Fruit fly (Drosophila melanogaster) whole organism, embryonic: ENCODE results near the gene Srg3.

Experiments
- Aef1 ChIP-seq: fragments of 200-800 bp; sonication (Bioruptor generic); IDR thresholded peaks from 3 replicates; pipeline ENCODE4 v1.3.6; 2022; ENCODE audit warnings: missing biosample characterization, missing genetic modification characterization
- CG10543 ChIP-seq: fragments of 200-800 bp; sonication (Bioruptor generic); optimal IDR thresholded peaks from 3 replicates; lab custom pipeline; 2017; ENCODE audit warnings: missing biosample characterization, mild to moderate bottlenecking, missing genetic modification characterization, moderate library complexity
- CG12659 ChIP-seq: fragments of 200-800 bp; sonication (Bioruptor generic); optimal IDR thresholded peaks from 3 replicates; lab custom pipeline; 2017; ENCODE audit warnings: mild to moderate bottlenecking, missing biosample characterization, missing genetic modification reagents, missing genetic modification characterization
- CG12769 ChIP-seq: fragments of 200-800 bp; sonication (Bioruptor generic); optimal IDR thresholded peaks from 2 replicates; lab custom pipeline; 2019; ENCODE audit warnings: missing biosample characterization, mild to moderate bottlenecking, missing genetic modification characterization, moderate library complexity
- CG14710 ChIP-seq: fragments of 200-800 bp; sonication (Bioruptor generic); optimal IDR thresholded peaks from 3 replicates; lab custom pipeline; 2019; ENCODE audit warnings: missing biosample characterization, mild to moderate bottlenecking, missing genetic modification characterization, moderate library complexity
- CG15514 ChIP-seq: fragments of 200-800 bp; sonication (Bioruptor generic); optimal IDR thresholded peaks from 3 replicates; lab custom pipeline; 2017; ENCODE audit warnings: missing biosample characterization, missing genetic modification characterization, mild to moderate bottlenecking, moderate library complexity, missing genetic modification reagents
- CG16813 ChIP-seq: fragments of 200-800 bp; sonication (Bioruptor generic); IDR thresholded peaks from 3 replicates; pipeline ENCODE4 v1.3.6; 2022; ENCODE audit warnings: missing biosample characterization, missing genetic modification characterization; ENCODE audit not compliant: partially characterized antibody
- CG17186 ChIP-seq: fragments of 200-800 bp; sonication (Bioruptor generic); optimal IDR thresholded peaks from 3 replicates; lab custom pipeline; 2017; ENCODE audit warnings: missing biosample characterization, missing genetic modification reagents, missing genetic modification characterization
- CG18619 ChIP-seq: fragments of 200-800 bp; sonication (Bioruptor generic); optimal IDR thresholded peaks from 3 replicates; lab custom pipeline; 2017; ENCODE audit warnings: missing biosample characterization, mild to moderate bottlenecking, missing genetic modification characterization
- CG18764 ChIP-seq: fragments of 200-800 bp; sonication (Bioruptor generic); optimal IDR thresholded peaks from 3 replicates; lab custom pipeline; 2016; ENCODE audit warnings: missing biosample characterization, missing genetic modification characterization
- CG2116 ChIP-seq: fragments of 200-800 bp; sonication (Bioruptor generic); optimal IDR thresholded peaks from 3 replicates; lab custom pipeline; 2018; ENCODE audit warnings: missing biosample characterization, mild to moderate bottlenecking, missing genetic modification characterization
- CG30403 ChIP-seq: fragments of 200-800 bp; sonication (Bioruptor generic); optimal IDR thresholded peaks from 3 replicates; lab custom pipeline; 2016; ENCODE audit warnings: missing biosample characterization, missing genetic modification characterization
- CG3163 ChIP-seq: fragments of 200-800 bp; sonication (Bioruptor generic); optimal IDR thresholded peaks from 3 replicates; lab custom pipeline; 2016; ENCODE audit warnings: missing biosample characterization, missing genetic modification characterization
- CG32532 ChIP-seq: fragments of 200-800 bp; sonication (Bioruptor generic); IDR thresholded peaks from 2 replicates; pipeline ENCODE4 v1.3.6; 2022; ENCODE audit warnings: missing biosample characterization, missing genetic modification characterization
- CG3281 ChIP-seq: fragments of 200-800 bp; sonication (Bioruptor generic); optimal IDR thresholded peaks from 3 replicates; lab custom pipeline; 2017; ENCODE audit warnings: missing biosample characterization, mild to moderate bottlenecking, missing genetic modification characterization
- CG33213 ChIP-seq: fragments of 200-800 bp; sonication (Bioruptor generic); optimal IDR thresholded peaks from 3 replicates; lab custom pipeline; 2016; ENCODE audit warnings: missing biosample characterization, missing genetic modification characterization
- CG4854 ChIP-seq: fragments of 200-800 bp; sonication (Bioruptor generic); optimal IDR thresholded peaks from 2 replicates; lab custom pipeline; 2016; ENCODE audit warnings: missing biosample characterization, missing genetic modification characterization, inconsistent platforms
- CG7987 ChIP-seq: fragments of 200-800 bp; sonication (Bioruptor generic); optimal IDR thresholded peaks from 2 replicates; lab custom pipeline; 2018; ENCODE audit warnings: missing biosample characterization, mild to moderate bottlenecking, missing genetic modification characterization, moderate library complexity
- CG8944 ChIP-seq: fragments of 200-800 bp; sonication (Bioruptor generic); optimal IDR thresholded peaks from 3 replicates; lab custom pipeline; 2016; ENCODE audit warnings: missing biosample characterization, missing genetic modification characterization
- CG9437 ChIP-seq: fragments of 200-800 bp; sonication (Bioruptor generic); optimal IDR thresholded peaks from 2 replicates; lab custom pipeline; 2018; ENCODE audit warnings: missing biosample characterization, mild to moderate bottlenecking, missing genetic modification characterization
- CG9727 ChIP-seq: fragments of 200-800 bp; sonication (Bioruptor generic); optimal IDR thresholded peaks from 3 replicates; lab custom pipeline; 2017; ENCODE audit warnings: missing biosample characterization, mild to moderate bottlenecking, missing genetic modification characterization
- D19A ChIP-seq: fragments of 200-800 bp; optimal IDR thresholded peaks from 3 replicates; lab custom pipeline; 2019; ENCODE audit warnings: missing biosample characterization, mild to moderate bottlenecking, missing genetic modification characterization, moderate library complexity
- Dref ChIP-seq: fragments of 200-800 bp; sonication (Bioruptor generic); IDR thresholded peaks from 2 replicates; pipeline ENCODE4 v1.3.6; 2022; ENCODE audit warnings: missing biosample characterization, missing genetic modification characterization
- Eip74EF ChIP-seq, 2 experiments: fragments of 200-800 bp in 1 of 2; fragments of >200 bp in 1 of 2; sonication (Bioruptor generic) in 1 of 2; optimal IDR thresholded peaks; 2 replicates each; lab custom pipeline; 2017 to 2019; ENCODE audit warnings: missing biosample characterization in 2 of 2, missing genetic modification characterization in 2 of 2, mild to moderate bottlenecking in 1 of 2, moderate library complexity in 1 of 2
- H2.0 ChIP-seq: fragments of 200-800 bp; sonication (Bioruptor generic); IDR thresholded peaks from 2 replicates; pipeline ENCODE4 v1.3.6; 2022; ENCODE audit warnings: missing biosample characterization, missing genetic modification characterization
- Hsf ChIP-seq: fragments of 200-800 bp; sonication (Bioruptor generic); optimal IDR thresholded peaks from 3 replicates; lab custom pipeline; 2016; ENCODE audit warnings: missing biosample characterization, missing genetic modification characterization
- Opbp ChIP-seq: fragments of 200-800 bp; sonication (Bioruptor generic); IDR thresholded peaks from 3 replicates; pipeline ENCODE4 v1.3.6; 2022; ENCODE audit warnings: missing biosample characterization, missing genetic modification characterization; ENCODE audit not compliant: partially characterized antibody
- Poxn ChIP-seq: fragments of 200-800 bp; sonication (Bioruptor generic); IDR thresholded peaks from 2 replicates; pipeline ENCODE4 v1.3.6; 2022; ENCODE audit warnings: missing biosample characterization, missing genetic modification characterization
- YL-1 ChIP-seq: fragments of 200-800 bp; sonication (Bioruptor generic); optimal IDR thresholded peaks from 3 replicates; lab custom pipeline; 2017; ENCODE audit warnings: missing biosample characterization, mild to moderate bottlenecking, missing genetic modification characterization
- amos ChIP-seq: fragments of 200-800 bp; sonication (Bioruptor generic); IDR thresholded peaks from 2 replicates; pipeline ENCODE4 v1.3.6; 2022; ENCODE audit warnings: missing biosample characterization, missing genetic modification characterization; ENCODE audit not compliant: partially characterized antibody
- bsh ChIP-seq, 2 experiments: fragments of 200-800 bp; sonication (Bioruptor generic); optimal IDR thresholded peaks; 2 replicates each; lab custom pipeline; 2017 to 2018; ENCODE audit warnings: mild to moderate bottlenecking in 2 of 2, missing biosample characterization in 2 of 2, missing genetic modification characterization in 2 of 2, moderate library complexity in 1 of 2
- caup ChIP-seq: fragments of 200-800 bp; sonication (Bioruptor generic); optimal IDR thresholded peaks from 3 replicates; lab custom pipeline; 2017; ENCODE audit warnings: missing biosample characterization, mild to moderate bottlenecking, missing genetic modification characterization, moderate library complexity; ENCODE audit not compliant: severe bottlenecking
- cg ChIP-seq: fragments of 200-800 bp; sonication (Bioruptor generic); optimal IDR thresholded peaks from 3 replicates; lab custom pipeline; 2019; ENCODE audit warnings: missing biosample characterization, mild to moderate bottlenecking, missing genetic modification characterization, moderate library complexity
- dmrt99B ChIP-seq: fragments of 200-800 bp; sonication (Bioruptor generic); optimal IDR thresholded peaks from 2 replicates; lab custom pipeline; 2018; ENCODE audit warnings: missing biosample characterization, mild to moderate bottlenecking, missing genetic modification characterization, moderate library complexity
- ftz-f1 ChIP-seq: fragments of 200-800 bp; sonication (Bioruptor generic); optimal IDR thresholded peaks from 2 replicates; lab custom pipeline; 2016; ENCODE audit warnings: missing biosample characterization, missing genetic modification characterization
- hth ChIP-seq: fragments of >200 bp; optimal IDR thresholded peaks from 2 replicates; lab custom pipeline; 2017; ENCODE audit warnings: inconsistent platforms
- ind ChIP-seq: fragments of 200-800 bp; sonication (Bioruptor generic); optimal IDR thresholded peaks from 3 replicates; lab custom pipeline; 2016; ENCODE audit warnings: missing biosample characterization, missing genetic modification characterization
- jigr1 ChIP-seq: fragments of 200-800 bp; sonication (Bioruptor generic); IDR thresholded peaks from 3 replicates; pipeline ENCODE4 v1.3.6; 2022; ENCODE audit warnings: missing biosample characterization, missing genetic modification characterization
- lola ChIP-seq, 3 experiments: fragments of >200 bp in 2 of 3; fragments of 200-800 bp in 1 of 3; sonication (Bioruptor generic) in 1 of 3; optimal IDR thresholded peaks; 2 replicates each; lab custom pipeline; 2017 to 2019; ENCODE audit warnings: missing biosample characterization in 3 of 3, missing genetic modification characterization in 3 of 3, mild to moderate bottlenecking in 1 of 3, moderate library complexity in 1 of 3
- nmo ChIP-seq: fragments of 200-800 bp; sonication (Bioruptor generic); optimal IDR thresholded peaks from 2 replicates; lab custom pipeline; 2018; ENCODE audit warnings: missing biosample characterization, mild to moderate bottlenecking, missing genetic modification characterization, moderate library complexity
- p53 ChIP-seq: fragments of 200-800 bp; sonication (Bioruptor generic); optimal IDR thresholded peaks from 2 replicates; lab custom pipeline; 2016; ENCODE audit warnings: missing biosample characterization, missing genetic modification characterization
- phol ChIP-seq: fragments of 200-800 bp; sonication (Bioruptor generic); optimal IDR thresholded peaks from 3 replicates; lab custom pipeline; 2018; ENCODE audit warnings: missing biosample characterization, mild to moderate bottlenecking, missing genetic modification characterization, moderate library complexity
- pros ChIP-seq: fragments of 200-800 bp; sonication (Bioruptor generic); optimal IDR thresholded peaks from 3 replicates; lab custom pipeline; 2019; ENCODE audit warnings: missing biosample characterization, mild to moderate bottlenecking, missing genetic modification characterization, moderate library complexity
- ranshi ChIP-seq: fragments of 200-800 bp; sonication (Bioruptor generic); IDR thresholded peaks from 2 replicates; pipeline ENCODE4 v1.3.6; 2022; ENCODE audit warnings: missing biosample characterization, missing genetic modification characterization
- ssp ChIP-seq: fragments of 200-800 bp; sonication (Bioruptor generic); IDR thresholded peaks from 2 replicates; pipeline ENCODE4 v1.3.6; 2022; ENCODE audit warnings: missing biosample characterization, missing genetic modification characterization
- unc-4 ChIP-seq: fragments of 200-800 bp; sonication (Bioruptor generic); IDR thresholded peaks from 2 replicates; pipeline ENCODE4 v1.3.6; 2022; ENCODE audit warnings: missing biosample characterization, missing genetic modification characterization; ENCODE audit not compliant: partially characterized antibody
- vnd ChIP-seq: fragments of 200-800 bp; sonication (Bioruptor generic); IDR thresholded peaks from 3 replicates; pipeline ENCODE4 v1.3.6; 2022; ENCODE audit warnings: missing biosample characterization, missing genetic modification characterization; ENCODE audit not compliant: partially characterized antibody
- wdn ChIP-seq: fragments of 200-800 bp; sonication (Bioruptor generic); IDR thresholded peaks from 2 replicates; pipeline ENCODE4 v1.3.6; 2022; ENCODE audit warnings: missing biosample characterization, missing genetic modification characterization

The Srg3 gene

DNA sequence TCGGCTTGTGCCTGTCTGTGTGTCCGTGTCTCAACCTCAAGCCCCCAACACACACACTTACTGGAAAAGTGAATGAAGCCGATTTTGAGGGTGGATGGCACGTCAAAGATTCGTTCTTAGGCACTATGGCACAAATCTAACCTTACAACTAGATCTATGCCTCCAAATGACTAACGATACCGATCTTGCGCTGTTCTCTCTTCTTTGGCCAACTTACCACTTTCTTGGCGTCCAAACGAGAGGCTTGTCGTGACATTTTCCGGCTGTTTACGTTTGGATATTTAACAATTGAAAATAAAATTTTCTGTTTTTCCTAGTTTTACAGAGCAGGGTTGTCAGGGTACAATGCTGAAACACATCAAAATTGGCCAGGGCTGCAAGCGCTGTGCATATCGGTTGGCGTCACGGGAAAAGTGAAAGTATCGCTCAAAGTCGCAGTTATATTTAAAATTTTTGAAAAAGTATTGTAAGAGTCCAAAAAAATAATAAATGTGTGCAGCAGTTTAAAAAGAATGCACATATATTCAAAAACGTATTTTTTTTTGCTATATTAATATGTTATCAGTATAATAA is 1.0 kb upstream of the Srg3 start, which contains the start of the genes Bet3 and Nf-YA (continued):
- TF ChIP-seq lola (GFP tag; optimal IDR thresholded peaks at IDR 0.05; lab: Kevin White, UChicago) (peak in 1 of 3 experiments; percentile 9), CG18764 (GFP tag; lab: Kevin White, UChicago) (peak; percentile 6), CG15514 (GFP tag; lab: Kevin White, UChicago) (peak; percentile 82), Hsf (GFP tag; lab: Kevin White, UChicago) (peak; percentile 60), CG12659 (GFP tag; lab: Kevin White, UChicago) (peak; percentile 65), dmrt99B (tag; lab: Kevin White, UChicago) (no peak), jigr1 (GFP tag; lab: Robert Waterston, UW) (peak; percentile 20; the same call in 1 of the 3 replicates), CG12769 (peak; percentile 43), YL-1 (GFP tag; lab: Kevin White, UChicago) (peak; percentile 80), nmo (GFP tag; lab: Kevin White, UChicago) (peak; percentile 68), CG32532 (GFP tag; lab: Robert Waterston, UW) (peak; percentile 72), vnd (GFP tag; lab: Robert Waterston, UW) (peak; percentile 76), D19A (tag; lab: Kevin White, UChicago) (peak; percentile 20), caup (GFP tag; lab: Kevin White, UChicago) (peak; percentile 35), CG2116 (GFP tag; lab: Kevin White, UChicago) (peak; percentile 96), ranshi (peak; percentile 32; the same call in 1 of the 2 replicates), pros (GFP tag; lab: Kevin White, UChicago) (no peak), wdn (GFP tag; lab: Robert Waterston, UW) (peak; percentile 26; the same call in 1 of the 2 replicates), CG33213 (peak; percentile 27), CG18619 (GFP tag; lab: Kevin White, UChicago) (peak; percentile 34), CG10543 (peak; percentile 36), Aef1 (GFP tag; lab: Robert Waterston, UW) (peak; percentile 50; the same call in 1 of the 3 replicates), CG7987 (GFP tag; lab: Kevin White, UChicago) (peak; percentile 35), CG14710 (tag; lab: Kevin White, UChicago) (peak; percentile 70), bsh (GFP tag; optimal IDR thresholded peaks at IDR 0.05; lab: Kevin White, UChicago) (peak in 1 of 2 experiments; percentile 28), CG9437 (no peak), CG16813 (GFP tag; lab: Robert Waterston, UW) (peak; percentile 85), unc-4 (GFP tag; lab: Robert Waterston, UW) (peak; percentile 86), CG9727 (GFP tag; lab: Kevin White, UChicago) (peak; percentile 41), p53 (GFP tag; lab: Kevin White, UChicago) (peak; percentile 21), CG17186 (GFP tag; lab: Kevin White, UChicago) (peak; percentile 31), Opbp (GFP tag; lab: Robert Waterston, UW) (peak; percentile 83), ftz-f1 (GFP tag; lab: Kevin White, UChicago) (no peak), hth (lab: Kevin White, UChicago) (no peak), cg (GFP tag; lab: Kevin White, UChicago) (peak; percentile 6), CG8944 (GFP tag; lab: Kevin White, UChicago) (peak; percentile 69), Poxn (no peak), ssp (peak; percentile 74), Eip74EF (GFP tag; optimal IDR thresholded peaks at IDR 0.05; lab: Kevin White, UChicago) (no peak), CG3281 (GFP tag; lab: Kevin White, UChicago) (peak; percentile 40), CG30403 (GFP tag; lab: Kevin White, UChicago) (peak; percentile 74), H2.0 (GFP tag; lab: Robert Waterston, UW) (peak; percentile 31; the same call in 1 of the 2 replicates), amos (GFP tag; lab: Robert Waterston, UW) (peak; percentile 91), ind (GFP tag; lab: Kevin White, UChicago) (peak; percentile 61), Dref (GFP tag; lab: Robert Waterston, UW) (peak; percentile 68), phol (tag; lab: Kevin White, UChicago) (peak; percentile 61), CG4854 (GFP tag; lab: Kevin White, UChicago) (peak; percentile 8), CG3163 (GFP tag; lab: Kevin White, UChicago) (peak; percentile 17)
